Worm (Caenorhabditis elegans): Measurements from ENCODE around the gene smf-1.

DNA sequence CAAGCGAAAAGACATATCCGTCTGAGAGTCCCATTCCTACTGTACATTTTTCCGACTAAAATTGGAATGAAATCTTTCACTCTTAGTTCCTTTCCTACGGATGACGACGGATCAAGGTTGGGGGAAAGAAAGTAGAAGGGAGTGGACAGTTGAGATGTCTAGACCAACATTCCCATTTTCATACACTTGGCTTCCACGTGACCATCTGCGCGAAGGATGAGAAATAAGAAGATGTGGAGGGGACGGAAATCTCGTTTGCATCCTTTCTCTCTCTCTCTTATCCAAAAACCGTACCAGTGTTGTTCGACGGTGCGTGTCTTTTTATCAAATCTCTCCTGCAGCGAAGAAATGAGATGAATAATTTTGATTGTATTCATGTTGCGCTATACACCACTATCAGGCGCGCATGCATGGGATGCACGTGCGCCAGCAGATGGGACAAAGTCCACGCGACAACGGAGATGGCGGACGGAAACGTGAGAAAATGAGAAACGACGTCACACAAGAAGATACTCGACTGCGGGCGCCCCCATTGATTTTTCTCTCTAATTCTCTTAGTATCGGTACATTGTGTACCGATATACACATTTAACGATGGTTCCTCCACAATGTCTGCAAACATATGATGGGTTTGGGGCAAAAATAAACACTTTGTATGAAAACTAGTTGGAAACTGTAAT lies 14.6 kb upstream of the smf-1 start:
- TF ChIP-seq ztf-22 (GFP tag; optimal IDR thresholded peaks at IDR 0.05) (peak; percentile 89), Y79H2A.3 (GFP tag; conservative IDR thresholded peaks at IDR 0.05) (0 out of 2 replicates have a peak, but pooled peaks have one; percentile 38), lin-35 (GFP tag; optimal IDR thresholded peaks at IDR 0.05) (peak in 1 of 3 experiments; percentile 63), attf-6 (GFP tag; IDR thresholded peaks at IDR 0.05) (no peak), nfya-1 (tag; optimal IDR thresholded peaks at IDR 0.05; ENCODE audit: borderline replicate concordance, insufficient read depth) (no peak), pha-4 (tag; optimal IDR thresholded peaks at IDR 0.05) (no peak)
